Fruit fly (Drosophila melanogaster) whole organism, embryonic: ENCODE measurements around the gene superdeath.

Source experiments
- CG10147 ChIP-seq: fragments of 200-800 bp; sonication (Bioruptor generic); optimal IDR thresholded peaks from 2 replicates; lab custom pipeline; 2019; ENCODE audit warnings: missing biosample characterization, mild to moderate bottlenecking, missing genetic modification characterization, moderate library complexity
- CG10959 ChIP-seq: fragments of 200-800 bp; sonication (Bioruptor generic); IDR thresholded peaks from 2 replicates; pipeline ENCODE4 v1.3.6; 2022; ENCODE audit warnings: missing biosample characterization, missing genetic modification characterization
- CG11456 ChIP-seq: fragments of 200-800 bp; sonication (Bioruptor generic); IDR thresholded peaks from 3 replicates; pipeline ENCODE4 v1.3.6; 2022; ENCODE audit warnings: missing biosample characterization, missing genetic modification characterization
- CG12219 ChIP-seq: fragments of 200-800 bp; sonication (Bioruptor generic); optimal IDR thresholded peaks from 3 replicates; lab custom pipeline; 2018; ENCODE audit warnings: missing biosample characterization, mild to moderate bottlenecking, missing genetic modification characterization
- CG12659 ChIP-seq: fragments of 200-800 bp; sonication (Bioruptor generic); optimal IDR thresholded peaks from 3 replicates; lab custom pipeline; 2017; ENCODE audit warnings: mild to moderate bottlenecking, missing biosample characterization, missing genetic modification reagents, missing genetic modification characterization
- CG15696 ChIP-seq: fragments of 200-800 bp; sonication (Bioruptor generic); optimal IDR thresholded peaks from 2 replicates; lab custom pipeline; 2019; ENCODE audit warnings: missing biosample characterization, mild to moderate bottlenecking, missing genetic modification characterization, moderate library complexity
- CG1602 ChIP-seq: fragments of 200-800 bp; sonication (Bioruptor generic); optimal IDR thresholded peaks from 3 replicates; lab custom pipeline; 2016; ENCODE audit warnings: missing biosample characterization, missing genetic modification characterization
- CG16815 ChIP-seq: fragments of 200-800 bp; sonication (Bioruptor generic); optimal IDR thresholded peaks from 3 replicates; lab custom pipeline; 2017; ENCODE audit warnings: missing biosample characterization, mild to moderate bottlenecking, missing genetic modification characterization
- CG17186 ChIP-seq: fragments of 200-800 bp; sonication (Bioruptor generic); optimal IDR thresholded peaks from 3 replicates; lab custom pipeline; 2017; ENCODE audit warnings: missing biosample characterization, missing genetic modification reagents, missing genetic modification characterization
- CG2889 ChIP-seq: fragments of 200-800 bp; sonication (Bioruptor generic); IDR thresholded peaks from 3 replicates; pipeline ENCODE4 v1.3.6; 2022; ENCODE audit warnings: missing biosample characterization, missing genetic modification characterization
- CG30403 ChIP-seq: fragments of 200-800 bp; sonication (Bioruptor generic); optimal IDR thresholded peaks from 3 replicates; lab custom pipeline; 2016; ENCODE audit warnings: missing biosample characterization, missing genetic modification characterization
- CG4360 ChIP-seq: fragments of 200-800 bp; sonication (Bioruptor generic); IDR thresholded peaks from 2 replicates; pipeline ENCODE4 v1.3.6; 2022; ENCODE audit warnings: missing biosample characterization, missing genetic modification characterization
- CG6683 ChIP-seq: fragments of 200-800 bp; sonication (Bioruptor generic); optimal IDR thresholded peaks from 2 replicates; lab custom pipeline; 2017; ENCODE audit warnings: missing biosample characterization, mild to moderate bottlenecking, missing genetic modification characterization, missing genetic modification reagents
- CG7987 ChIP-seq: fragments of 200-800 bp; sonication (Bioruptor generic); optimal IDR thresholded peaks from 2 replicates; lab custom pipeline; 2018; ENCODE audit warnings: missing biosample characterization, mild to moderate bottlenecking, missing genetic modification characterization, moderate library complexity
- CG8359 ChIP-seq: fragments of 200-800 bp; sonication (Bioruptor generic); optimal IDR thresholded peaks from 2 replicates; lab custom pipeline; 2017; ENCODE audit warnings: missing biosample characterization, mild to moderate bottlenecking, missing genetic modification characterization, borderline replicate concordance
- CG9797 ChIP-seq: fragments of 200-800 bp; sonication (Bioruptor generic); optimal IDR thresholded peaks from 3 replicates; lab custom pipeline; 2018; ENCODE audit warnings: missing biosample characterization, mild to moderate bottlenecking, missing genetic modification characterization
- Camta ChIP-seq: fragments of 200-800 bp; sonication (Bioruptor generic); optimal IDR thresholded peaks from 2 replicates; lab custom pipeline; 2016; ENCODE audit warnings: missing biosample characterization, missing genetic modification characterization
- Chrac-16 ChIP-seq: fragments of 200-800 bp; sonication (Bioruptor generic); optimal IDR thresholded peaks from 3 replicates; lab custom pipeline; 2016; ENCODE audit warnings: missing biosample characterization, missing genetic modification characterization
- Deaf1 ChIP-seq: fragments of 200-800 bp; optimal IDR thresholded peaks from 3 replicates; lab custom pipeline; 2019; ENCODE audit warnings: missing biosample characterization, mild to moderate bottlenecking, missing genetic modification characterization, moderate library complexity
- HLH54F ChIP-seq: fragments of 200-800 bp; sonication (Bioruptor generic); optimal IDR thresholded peaks from 3 replicates; lab custom pipeline; 2016; ENCODE audit warnings: missing biosample characterization, missing genetic modification characterization
- Hr39 ChIP-seq: fragments of >200 bp; optimal IDR thresholded peaks from 2 replicates; lab custom pipeline; 2017
- Kr ChIP-seq: fragments of 200-800 bp; sonication (Bioruptor generic); optimal IDR thresholded peaks from 2 replicates; lab custom pipeline; 2017; ENCODE audit warnings: missing biosample characterization, mild to moderate bottlenecking, missing genetic modification characterization
- Lpt ChIP-seq: fragments of >200 bp; optimal IDR thresholded peaks from 2 replicates; lab custom pipeline; 2018; ENCODE audit warnings: missing biosample characterization, missing genetic modification characterization
- MESR4 ChIP-seq: fragments of 200-800 bp; sonication (Bioruptor generic); optimal IDR thresholded peaks from 2 replicates; lab custom pipeline; 2018; ENCODE audit warnings: missing biosample characterization, mild to moderate bottlenecking, missing genetic modification characterization, moderate library complexity
- Med ChIP-seq: fragments of 200-800 bp; sonication (Bioruptor generic); peaks from one replicate; lab custom pipeline; 2016; ENCODE audit warnings: missing biosample characterization, missing genetic modification characterization, mild to moderate bottlenecking, inconsistent platforms, moderate library complexity
- Nf-YC ChIP-seq: fragments of 200-800 bp; optimal IDR thresholded peaks from 3 replicates; lab custom pipeline; 2019; ENCODE audit warnings: missing biosample characterization, mild to moderate bottlenecking, missing genetic modification characterization, moderate library complexity
- Oaz ChIP-seq: fragments of 200-800 bp; sonication (Bioruptor generic); IDR thresholded peaks from 2 replicates; pipeline ENCODE4 v1.3.6; 2022; ENCODE audit warnings: missing biosample characterization, missing genetic modification characterization
- Optix ChIP-seq: fragments of 200-800 bp; sonication (Bioruptor generic); IDR thresholded peaks from 3 replicates; pipeline ENCODE4 v1.3.6; 2022; ENCODE audit warnings: missing biosample characterization, missing genetic modification characterization
- abd-A ChIP-seq: fragments of 200-800 bp; sonication (Bioruptor generic); optimal IDR thresholded peaks from 3 replicates; lab custom pipeline; 2019; ENCODE audit warnings: missing biosample characterization, mild to moderate bottlenecking, missing genetic modification characterization, moderate library complexity
- amos ChIP-seq: fragments of 200-800 bp; sonication (Bioruptor generic); IDR thresholded peaks from 2 replicates; pipeline ENCODE4 v1.3.6; 2022; ENCODE audit warnings: missing biosample characterization, missing genetic modification characterization; ENCODE audit not compliant: partially characterized antibody
- ara ChIP-seq: fragments of 200-800 bp; sonication (Bioruptor generic); IDR thresholded peaks from 2 replicates; pipeline ENCODE4 v1.3.6; 2022; ENCODE audit warnings: missing biosample characterization, missing genetic modification characterization
- bab2 ChIP-seq: fragments of 200-800 bp; sonication (Bioruptor generic); optimal IDR thresholded peaks from 2 replicates; lab custom pipeline; 2016; ENCODE audit warnings: missing biosample characterization, missing genetic modification characterization
- cas ChIP-seq: fragments of 200-800 bp; sonication (Bioruptor generic); IDR thresholded peaks from 2 replicates; pipeline ENCODE4 v1.3.6; 2022; ENCODE audit warnings: missing biosample characterization, missing genetic modification characterization
- cg ChIP-seq: fragments of 200-800 bp; sonication (Bioruptor generic); optimal IDR thresholded peaks from 3 replicates; lab custom pipeline; 2019; ENCODE audit warnings: missing biosample characterization, mild to moderate bottlenecking, missing genetic modification characterization, moderate library complexity
- danr ChIP-seq: fragments of 200-800 bp; sonication (Bioruptor generic); IDR thresholded peaks from 2 replicates; pipeline ENCODE4 v1.3.6; 2022; ENCODE audit warnings: missing biosample characterization, missing genetic modification characterization
- dmrt11E ChIP-seq: fragments of 200-800 bp; sonication (Bioruptor generic); optimal IDR thresholded peaks from 3 replicates; lab custom pipeline; 2018; ENCODE audit warnings: missing biosample characterization, mild to moderate bottlenecking, missing genetic modification characterization, moderate library complexity
- eve ChIP-seq, 2 experiments: fragments of >200 bp; optimal IDR thresholded peaks; 2 replicates each; lab custom pipeline; 2017; ENCODE audit warnings: missing biosample characterization in 2 of 2, missing genetic modification characterization in 2 of 2
- exex ChIP-seq: fragments of 200-800 bp; sonication (Bioruptor generic); optimal IDR thresholded peaks from 4 replicates; lab custom pipeline; 2018; ENCODE audit warnings: missing biosample characterization, mild to moderate bottlenecking, missing genetic modification characterization, moderate library complexity
- grn ChIP-seq: fragments of 200-800 bp; sonication (Bioruptor generic); optimal IDR thresholded peaks from 3 replicates; lab custom pipeline; 2017; ENCODE audit warnings: missing biosample characterization, missing genetic modification characterization
- ham ChIP-seq: fragments of 200-800 bp; sonication (Bioruptor generic); IDR thresholded peaks from 2 replicates; pipeline ENCODE4 v1.3.6; 2022; ENCODE audit warnings: missing biosample characterization, missing genetic modification characterization
- jing ChIP-seq: fragments of 200-800 bp; sonication (Bioruptor generic); optimal IDR thresholded peaks from 2 replicates; lab custom pipeline; 2018; ENCODE audit warnings: missing biosample characterization, mild to moderate bottlenecking, missing genetic modification characterization
- kni ChIP-seq: fragments of 200-800 bp; sonication (Bioruptor generic); optimal IDR thresholded peaks from 3 replicates; lab custom pipeline; 2017; ENCODE audit warnings: mild to moderate bottlenecking, missing biosample characterization, missing genetic modification reagents, missing genetic modification characterization
- maf-S ChIP-seq: fragments of 200-800 bp; sonication (Bioruptor generic); optimal IDR thresholded peaks from 2 replicates; lab custom pipeline; 2016; ENCODE audit warnings: missing biosample characterization, missing genetic modification characterization
- mam ChIP-seq: fragments of 200-800 bp; sonication (Bioruptor generic); optimal IDR thresholded peaks from 3 replicates; lab custom pipeline; 2016; ENCODE audit warnings: missing biosample characterization, missing genetic modification characterization
- oc ChIP-seq: fragments of 200-800 bp; sonication (Bioruptor generic); optimal IDR thresholded peaks from 2 replicates; lab custom pipeline; 2018; ENCODE audit warnings: missing biosample characterization, mild to moderate bottlenecking, missing genetic modification characterization, moderate library complexity
- pros ChIP-seq: fragments of 200-800 bp; sonication (Bioruptor generic); optimal IDR thresholded peaks from 3 replicates; lab custom pipeline; 2019; ENCODE audit warnings: missing biosample characterization, mild to moderate bottlenecking, missing genetic modification characterization, moderate library complexity
- slou ChIP-seq: fragments of 200-800 bp; sonication (Bioruptor generic); optimal IDR thresholded peaks from 3 replicates; lab custom pipeline; 2016; ENCODE audit warnings: missing biosample characterization, missing genetic modification characterization
- tna ChIP-seq: fragments of 200-800 bp; sonication (Bioruptor generic); IDR thresholded peaks from 2 replicates; pipeline ENCODE4 v1.3.6; 2022; ENCODE audit warnings: missing biosample characterization, missing genetic modification characterization; ENCODE audit not compliant: partially characterized antibody

superdeath gene

dm6 chr3R:29157418-29158398 is 19.2 kb downstream of the superdeath start, which contains the start of gene rdog (continued):
- TF ChIP-seq exex (tag; lab: Kevin White, UChicago) (no peak), HLH54F (GFP tag; lab: Kevin White, UChicago) (peak; percentile 78), CG11456 (GFP tag; lab: Robert Waterston, UW) (0 out of 3 replicates have a peak, but pooled peaks have one; percentile 61), CG1602 (GFP tag; lab: Kevin White, UChicago) (peak; percentile 82), CG16815 (GFP tag; lab: Kevin White, UChicago) (peak; percentile 79), pros (GFP tag; lab: Kevin White, UChicago) (no peak), CG30403 (GFP tag; lab: Kevin White, UChicago) (peak; percentile 88), eve (GFP tag; optimal IDR thresholded peaks at IDR 0.05; lab: Kevin White, UChicago) (no peak), grn (GFP tag; lab: Kevin White, UChicago) (peak; percentile 65), Kr (GFP tag; lab: Kevin White, UChicago) (peak; percentile 82), CG9797 (no peak), MESR4 (GFP tag; lab: Kevin White, UChicago) (peak; percentile 3), CG2889 (GFP tag; lab: Robert Waterston, UW) (no peak), CG12659 (GFP tag; lab: Kevin White, UChicago) (peak; percentile 81), CG7987 (peak; percentile 46), CG6683 (GFP tag; lab: Kevin White, UChicago) (no peak), CG4360 (GFP tag; lab: Robert Waterston, UW) (no peak; the same call in none of the 2 replicates), CG8359 (peak; percentile 28), oc (peak; percentile 25), CG10147 (GFP tag; lab: Kevin White, UChicago) (peak; percentile 80), bab2 (GFP tag; lab: Kevin White, UChicago) (no peak), cg (GFP tag; lab: Kevin White, UChicago) (no peak), Deaf1 (tag; lab: Kevin White, UChicago) (peak; percentile 63), Hr39 (lab: Kevin White, UChicago) (no peak), CG17186 (GFP tag; lab: Kevin White, UChicago) (peak; percentile 46), cas (GFP tag; lab: Robert Waterston, UW) (no peak), ham (GFP tag; lab: Robert Waterston, UW) (no peak), CG15696 (tag; lab: Kevin White, UChicago) (peak; percentile 77), Camta (GFP tag; lab: Kevin White, UChicago) (peak; percentile 87), maf-S (GFP tag; lab: Kevin White, UChicago) (peak; percentile 73), Oaz (GFP tag; lab: Robert Waterston, UW) (no peak), CG12219 (GFP tag; lab: Kevin White, UChicago) (peak; percentile 72), danr (GFP tag; lab: Robert Waterston, UW) (peak; percentile 32; the same call in 1 of the 2 replicates), amos (GFP tag; lab: Robert Waterston, UW) (peak; percentile 43; the same call in 1 of the 2 replicates), kni (GFP tag; lab: Kevin White, UChicago) (peak; percentile 34), Nf-YC (tag; lab: Kevin White, UChicago) (peak; percentile 71), Lpt (GFP tag; lab: Kevin White, UChicago) (no peak), Optix (GFP tag; lab: Robert Waterston, UW) (peak; percentile 72; the same call in 2 of the 3 replicates), Med (GFP tag; lab: Kevin White, UChicago) (peak; percentile 85), ara (GFP tag; lab: Robert Waterston, UW) (peak; percentile 61), mam (peak; percentile 75), jing (no peak), CG10959 (GFP tag; lab: Robert Waterston, UW) (no peak), Chrac-16 (peak; percentile 84), slou (GFP tag; lab: Kevin White, UChicago) (peak; percentile 6), tna (GFP tag; lab: Robert Waterston, UW) (no peak), dmrt11E (peak; percentile 82), abd-A (tag; lab: Kevin White, UChicago) (peak; percentile 64)
